Fruit fly (Drosophila melanogaster): ENCODE data around the gene HemK1.

DNA sequence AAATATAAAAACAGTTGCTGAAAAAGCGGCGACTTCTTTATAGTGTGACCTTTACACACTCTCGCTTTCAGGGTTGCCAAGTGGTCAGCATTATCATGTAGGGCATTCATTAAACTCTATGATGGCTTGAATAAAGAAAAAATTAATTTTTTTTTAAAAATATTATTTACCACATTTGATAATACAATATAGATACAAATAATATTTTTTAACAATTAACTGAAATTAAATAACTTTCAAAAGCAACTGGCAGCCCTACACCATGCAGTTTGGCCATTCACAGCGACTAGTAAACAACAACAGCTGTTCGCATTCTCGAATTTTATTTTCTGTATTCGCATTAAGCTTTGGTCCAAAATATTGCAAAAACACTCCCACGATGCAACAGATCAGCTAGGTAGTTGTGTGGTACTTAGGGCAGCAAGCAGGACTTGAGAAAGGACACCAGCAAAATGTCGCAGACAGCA lies 23.3 kb upstream of the HemK1 start, which contains the start of the genes Phf5a and CG31638:
- no peak for TF ChIP-seq kay (GFP tag; ENCODE audit: borderline replicate concordance)
- no peak for TF ChIP-seq cnc (optimal IDR thresholded peaks at IDR 0.05)
- peak; percentile 86 for TF ChIP-seq Clk (GFP tag; optimal IDR thresholded peaks at IDR 0.05)
- peak; percentile 85 for TF ChIP-seq ovo (GFP tag; optimal IDR thresholded peaks at IDR 0.05)
- peak; percentile 97 for TF ChIP-seq CG12768 (GFP tag; optimal IDR thresholded peaks at IDR 0.05)
- peak; percentile 88 for TF ChIP-seq CG11617 (GFP tag; optimal IDR thresholded peaks at IDR 0.05)
- peak; percentile 66 for TF ChIP-seq bab1 (GFP tag; optimal IDR thresholded peaks at IDR 0.05)
- no peak for TF ChIP-seq Hr96 (GFP tag; optimal IDR thresholded peaks at IDR 0.05)
- TF ChIP-seq CG1620 (GFP tag; optimal IDR thresholded peaks at IDR 0.05) = peak; percentile 27
- no peak for TF ChIP-seq toe (GFP tag; optimal IDR thresholded peaks at IDR 0.05)
- TF ChIP-seq CG14711 (tag; optimal IDR thresholded peaks at IDR 0.05) = peak; percentile 100
- peak; percentile 92 for TF ChIP-seq Crg-1 (GFP tag; optimal IDR thresholded peaks at IDR 0.05)
- TF ChIP-seq Mnt (GFP tag; optimal IDR thresholded peaks at IDR 0.05) = peak; percentile 88

Measured in whole organism, adult.